Fruit fly (Drosophila melanogaster) whole organism, embryonic: ENCODE measurements around the gene tup.
A peak's percentile ranks its signal among the peaks of the same experiment; 100 is the strongest.

Source experiments
- Ada2b ChIP-seq: fragments of 200-800 bp; sonication (Bioruptor generic); IDR thresholded peaks from 2 replicates; pipeline ENCODE4 v1.3.6; 2022; ENCODE audit warnings: missing biosample characterization, missing genetic modification characterization
- Adf1 ChIP-seq: fragments of 200-800 bp; sonication (Bioruptor generic); IDR thresholded peaks from 2 replicates; pipeline ENCODE4 v1.3.6; 2022; ENCODE audit warnings: missing biosample characterization, missing genetic modification characterization
- CG11456 ChIP-seq: fragments of 200-800 bp; sonication (Bioruptor generic); IDR thresholded peaks from 3 replicates; pipeline ENCODE4 v1.3.6; 2022; ENCODE audit warnings: missing biosample characterization, missing genetic modification characterization
- CG11504 ChIP-seq: fragments of 200-800 bp; sonication (Bioruptor generic); optimal IDR thresholded peaks from 3 replicates; lab custom pipeline; 2019; ENCODE audit warnings: missing biosample characterization, mild to moderate bottlenecking, missing genetic modification characterization, moderate library complexity
- CG11723 ChIP-seq: fragments of 200-800 bp; sonication (Bioruptor generic); optimal IDR thresholded peaks from 2 replicates; lab custom pipeline; 2017; ENCODE audit warnings: missing biosample characterization, mild to moderate bottlenecking, missing genetic modification characterization
- CG12391 ChIP-seq: fragments of 200-800 bp; sonication (Bioruptor generic); optimal IDR thresholded peaks from 3 replicates; lab custom pipeline; 2018; ENCODE audit warnings: missing biosample characterization, mild to moderate bottlenecking, missing genetic modification characterization, moderate library complexity
- CG16863 ChIP-seq: fragments of 200-800 bp; sonication (Bioruptor generic); optimal IDR thresholded peaks from 3 replicates; lab custom pipeline; 2016; ENCODE audit warnings: missing biosample characterization, missing genetic modification characterization
- CG17186 ChIP-seq: fragments of 200-800 bp; sonication (Bioruptor generic); optimal IDR thresholded peaks from 3 replicates; lab custom pipeline; 2017; ENCODE audit warnings: missing biosample characterization, missing genetic modification reagents, missing genetic modification characterization
- CG17912 ChIP-seq: fragments of 200-800 bp; sonication (Bioruptor generic); optimal IDR thresholded peaks from 2 replicates; lab custom pipeline; 2018; ENCODE audit warnings: missing biosample characterization, mild to moderate bottlenecking, missing genetic modification characterization
- CG18262 ChIP-seq: fragments of 200-800 bp; optimal IDR thresholded peaks from 3 replicates; lab custom pipeline; 2019; ENCODE audit warnings: missing biosample characterization, mild to moderate bottlenecking, missing genetic modification characterization, moderate library complexity
- CG1832 ChIP-seq: fragments of 200-800 bp; sonication (Bioruptor generic); optimal IDR thresholded peaks from 2 replicates; lab custom pipeline; 2017; ENCODE audit warnings: missing biosample characterization, mild to moderate bottlenecking, missing genetic modification characterization, inconsistent platforms
- CG2889 ChIP-seq: fragments of 200-800 bp; sonication (Bioruptor generic); IDR thresholded peaks from 3 replicates; pipeline ENCODE4 v1.3.6; 2022; ENCODE audit warnings: missing biosample characterization, missing genetic modification characterization
- CG3407 ChIP-seq: fragments of 200-800 bp; sonication (Bioruptor generic); optimal IDR thresholded peaks from 2 replicates; lab custom pipeline; 2018; ENCODE audit warnings: missing biosample characterization, mild to moderate bottlenecking, missing genetic modification characterization
- CG3995 ChIP-seq: fragments of 200-800 bp; sonication (Bioruptor generic); optimal IDR thresholded peaks from 3 replicates; lab custom pipeline; 2016; ENCODE audit warnings: missing biosample characterization, missing genetic modification characterization
- CG4360 ChIP-seq: fragments of 200-800 bp; sonication (Bioruptor generic); IDR thresholded peaks from 2 replicates; pipeline ENCODE4 v1.3.6; 2022; ENCODE audit warnings: missing biosample characterization, missing genetic modification characterization
- CG6272 ChIP-seq: fragments of 200-800 bp; sonication (Bioruptor generic); IDR thresholded peaks from 2 replicates; pipeline ENCODE4 v1.3.6; 2022; ENCODE audit warnings: missing biosample characterization, missing genetic modification characterization
- CG6765 ChIP-seq: fragments of 200-800 bp; sonication (Bioruptor generic); optimal IDR thresholded peaks from 3 replicates; lab custom pipeline; 2017; ENCODE audit warnings: missing biosample characterization, mild to moderate bottlenecking, missing genetic modification characterization
- CG7786 ChIP-seq: fragments of 200-800 bp; sonication (Bioruptor generic); optimal IDR thresholded peaks from 2 replicates; lab custom pipeline; 2016; ENCODE audit warnings: missing biosample characterization, missing genetic modification characterization
- CG7987 ChIP-seq: fragments of 200-800 bp; sonication (Bioruptor generic); optimal IDR thresholded peaks from 2 replicates; lab custom pipeline; 2018; ENCODE audit warnings: missing biosample characterization, mild to moderate bottlenecking, missing genetic modification characterization, moderate library complexity
- ERR ChIP-seq: fragments of 200-800 bp; sonication (Bioruptor generic); optimal IDR thresholded peaks from 2 replicates; lab custom pipeline; 2016; ENCODE audit warnings: missing biosample characterization, missing genetic modification characterization
- Eip74EF ChIP-seq, 2 experiments: fragments of 200-800 bp in 1 of 2; fragments of >200 bp in 1 of 2; sonication (Bioruptor generic) in 1 of 2; optimal IDR thresholded peaks; 2 replicates each; lab custom pipeline; 2017 to 2019; ENCODE audit warnings: missing biosample characterization in 2 of 2, missing genetic modification characterization in 2 of 2, mild to moderate bottlenecking in 1 of 2, moderate library complexity in 1 of 2
- Hmx ChIP-seq: fragments of 200-800 bp; sonication (Bioruptor generic); optimal IDR thresholded peaks from 2 replicates; lab custom pipeline; 2016; ENCODE audit warnings: missing biosample characterization, missing genetic modification characterization
- Nf-YA ChIP-seq: fragments of 200-800 bp; sonication (Bioruptor generic); IDR thresholded peaks from 2 replicates; pipeline ENCODE4 v1.3.6; 2022; ENCODE audit warnings: missing biosample characterization, missing genetic modification characterization
- Opbp ChIP-seq: fragments of 200-800 bp; sonication (Bioruptor generic); IDR thresholded peaks from 3 replicates; pipeline ENCODE4 v1.3.6; 2022; ENCODE audit warnings: missing biosample characterization, missing genetic modification characterization; ENCODE audit not compliant: partially characterized antibody
- Pdp1 ChIP-seq, 2 experiments: fragments of 200-800 bp; sonication (Bioruptor generic); optimal IDR thresholded peaks; 3 replicates each; lab custom pipeline; 2016; ENCODE audit warnings: missing biosample characterization in 2 of 2, missing genetic modification characterization in 2 of 2, mild to moderate bottlenecking in 1 of 2, moderate library complexity in 1 of 2
- Poxn ChIP-seq: fragments of 200-800 bp; sonication (Bioruptor generic); IDR thresholded peaks from 2 replicates; pipeline ENCODE4 v1.3.6; 2022; ENCODE audit warnings: missing biosample characterization, missing genetic modification characterization
- Ptx1 ChIP-seq: fragments of 200-800 bp; sonication (Bioruptor generic); IDR thresholded peaks from 2 replicates; pipeline ENCODE4 v1.3.6; 2022; ENCODE audit warnings: missing biosample characterization, missing genetic modification characterization
- Rfx ChIP-seq: fragments of 200-800 bp; sonication (Bioruptor generic); IDR thresholded peaks from 2 replicates; pipeline ENCODE4 v1.3.6; 2022; ENCODE audit warnings: missing biosample characterization, missing genetic modification characterization
- Sox100B ChIP-seq: fragments of 200-800 bp; sonication (Bioruptor generic); optimal IDR thresholded peaks from 3 replicates; lab custom pipeline; 2018; ENCODE audit warnings: missing biosample characterization, mild to moderate bottlenecking, missing genetic modification characterization
- cato ChIP-seq: fragments of 200-800 bp; sonication (Bioruptor generic); optimal IDR thresholded peaks from 2 replicates; lab custom pipeline; 2016; ENCODE audit warnings: missing biosample characterization, missing genetic modification characterization, borderline replicate concordance
- caup ChIP-seq: fragments of 200-800 bp; sonication (Bioruptor generic); optimal IDR thresholded peaks from 3 replicates; lab custom pipeline; 2017; ENCODE audit warnings: missing biosample characterization, mild to moderate bottlenecking, missing genetic modification characterization, moderate library complexity; ENCODE audit not compliant: severe bottlenecking
- chm ChIP-seq: fragments of 200-800 bp; sonication (Bioruptor generic); IDR thresholded peaks from 2 replicates; pipeline ENCODE4 v1.3.6; 2022; ENCODE audit warnings: missing biosample characterization, missing genetic modification characterization
- corto ChIP-seq: fragments of 200-800 bp; sonication (Bioruptor generic); optimal IDR thresholded peaks from 2 replicates; lab custom pipeline; 2016; ENCODE audit warnings: missing biosample characterization, mild to moderate bottlenecking, missing genetic modification characterization, moderate library complexity
- exex ChIP-seq: fragments of 200-800 bp; sonication (Bioruptor generic); optimal IDR thresholded peaks from 4 replicates; lab custom pipeline; 2018; ENCODE audit warnings: missing biosample characterization, mild to moderate bottlenecking, missing genetic modification characterization, moderate library complexity
- ftz-f1 ChIP-seq: fragments of 200-800 bp; sonication (Bioruptor generic); optimal IDR thresholded peaks from 2 replicates; lab custom pipeline; 2016; ENCODE audit warnings: missing biosample characterization, missing genetic modification characterization
- h ChIP-seq: fragments of >200 bp; optimal IDR thresholded peaks from 2 replicates; lab custom pipeline; 2017
- kah ChIP-seq: fragments of 200-800 bp; sonication (Bioruptor generic); optimal IDR thresholded peaks from 2 replicates; lab custom pipeline; 2018; ENCODE audit warnings: missing biosample characterization, mild to moderate bottlenecking, missing genetic modification characterization
- kni ChIP-seq: fragments of 200-800 bp; sonication (Bioruptor generic); optimal IDR thresholded peaks from 3 replicates; lab custom pipeline; 2017; ENCODE audit warnings: mild to moderate bottlenecking, missing biosample characterization, missing genetic modification reagents, missing genetic modification characterization
- odd ChIP-seq: fragments of 200-800 bp; sonication (Bioruptor generic); optimal IDR thresholded peaks from 2 replicates; lab custom pipeline; 2017; ENCODE audit warnings: missing biosample characterization, mild to moderate bottlenecking, missing genetic modification characterization
- pum ChIP-seq: fragments of 200-800 bp; sonication (Bioruptor generic); optimal IDR thresholded peaks from 2 replicates; lab custom pipeline; 2016; ENCODE audit warnings: missing biosample characterization, missing genetic modification characterization
- scrt ChIP-seq: fragments of 200-800 bp; sonication (Bioruptor generic); optimal IDR thresholded peaks from 2 replicates; lab custom pipeline; 2018; ENCODE audit warnings: missing biosample characterization, mild to moderate bottlenecking, missing genetic modification characterization, moderate library complexity
- sd ChIP-seq: fragments of 200-800 bp; sonication (Bioruptor generic); optimal IDR thresholded peaks from 3 replicates; lab custom pipeline; 2018; ENCODE audit warnings: missing biosample characterization, mild to moderate bottlenecking, missing genetic modification characterization, moderate library complexity
- slp2 ChIP-seq: fragments of 200-800 bp; sonication (Bioruptor generic); optimal IDR thresholded peaks from 2 replicates; lab custom pipeline; 2016; ENCODE audit warnings: missing biosample characterization, missing genetic modification characterization
- sna ChIP-seq: fragments of 200-800 bp; sonication (Bioruptor generic); IDR thresholded peaks from 2 replicates; pipeline ENCODE4 v1.3.6; 2022; ENCODE audit warnings: missing biosample characterization, missing genetic modification characterization; ENCODE audit not compliant: partially characterized antibody
- sug ChIP-seq: fragments of 200-800 bp; optimal IDR thresholded peaks from 2 replicates; lab custom pipeline; 2019; ENCODE audit warnings: missing biosample characterization, mild to moderate bottlenecking, missing genetic modification characterization, moderate library complexity
- tap ChIP-seq: fragments of 200-800 bp; optimal IDR thresholded peaks from 3 replicates; lab custom pipeline; 2019; ENCODE audit warnings: missing biosample characterization, mild to moderate bottlenecking, missing genetic modification characterization, moderate library complexity
- ttk ChIP-seq: fragments of 200-800 bp; sonication (Bioruptor generic); IDR thresholded peaks from 2 replicates; pipeline ENCODE4 v2.1.2; 2022; ENCODE audit warnings: missing biosample characterization, missing genetic modification characterization
- vvl ChIP-seq: fragments of 200-800 bp; sonication (Bioruptor generic); IDR thresholded peaks from 2 replicates; pipeline ENCODE4 v1.3.6; 2022; ENCODE audit warnings: missing biosample characterization, missing genetic modification characterization
- zen2 ChIP-seq: fragments of 200-800 bp; sonication (Bioruptor generic); IDR thresholded peaks from 3 replicates; pipeline ENCODE4 v1.3.6; 2022; ENCODE audit warnings: missing biosample characterization, missing genetic modification characterization; ENCODE audit not compliant: partially characterized antibody

Gene tup

dm6 chr2L:18858661-18859532, 22.2 kb downstream of the tup start, which contains the start of the genes CG10602 and mRpL13 (continued):
- TF ChIP-seq Nf-YA: no peak
- peak; percentile 49 for TF ChIP-seq vvl (GFP tag; lab: Robert Waterston, UW)
- peak; percentile 43; the same call in 1 of the 3 replicates for TF ChIP-seq Opbp (GFP tag; lab: Robert Waterston, UW)
- no peak for TF ChIP-seq Ada2b (GFP tag; lab: Robert Waterston, UW)
- no peak for TF ChIP-seq Eip74EF (GFP tag; optimal IDR thresholded peaks at IDR 0.05; lab: Kevin White, UChicago)
- TF ChIP-seq CG11456 (GFP tag; lab: Robert Waterston, UW): no peak
- TF ChIP-seq pum (GFP tag; lab: Kevin White, UChicago): no peak
- TF ChIP-seq chm (GFP tag; lab: Robert Waterston, UW): no peak
- TF ChIP-seq exex (tag; lab: Kevin White, UChicago): no peak
- TF ChIP-seq CG3995 (GFP tag; lab: Kevin White, UChicago): no peak
- no peak for TF ChIP-seq scrt (GFP tag; lab: Kevin White, UChicago)
- TF ChIP-seq sug (tag; lab: Kevin White, UChicago): peak; percentile 47
- TF ChIP-seq zen2: no peak
- no peak for TF ChIP-seq CG18262 (tag; lab: Kevin White, UChicago)
- TF ChIP-seq ERR (GFP tag; lab: Kevin White, UChicago): peak; percentile 17
- TF ChIP-seq ftz-f1 (GFP tag; lab: Kevin White, UChicago): peak; percentile 2
- no peak for TF ChIP-seq CG17912 (GFP tag; lab: Kevin White, UChicago)
- peak; percentile 66 for TF ChIP-seq sd (tag; lab: Kevin White, UChicago)
- TF ChIP-seq kni (GFP tag; lab: Kevin White, UChicago): no peak
- TF ChIP-seq CG7987 (GFP tag; lab: Kevin White, UChicago): no peak
- peak; percentile 86 for TF ChIP-seq CG4360 (GFP tag; lab: Robert Waterston, UW)
- no peak for TF ChIP-seq odd (GFP tag; lab: Kevin White, UChicago)
- TF ChIP-seq CG16863 (GFP tag; lab: Kevin White, UChicago): no peak
- TF ChIP-seq Adf1: no peak
- no peak for TF ChIP-seq Hmx (GFP tag; lab: Kevin White, UChicago)
- no peak for TF ChIP-seq CG11723
- peak; percentile 9 for TF ChIP-seq CG7786 (GFP tag; lab: Kevin White, UChicago)
- no peak for TF ChIP-seq Sox100B (GFP tag; lab: Kevin White, UChicago)
- no peak for TF ChIP-seq Poxn (GFP tag; lab: Robert Waterston, UW)
- no peak for TF ChIP-seq cato (GFP tag; lab: Kevin White, UChicago)
- TF ChIP-seq Pdp1 (GFP tag; optimal IDR thresholded peaks at IDR 0.05; lab: Kevin White, UChicago): peak in 1 of 2 experiments; percentile 95
- peak; percentile 37; the same call in 1 of the 2 replicates for TF ChIP-seq Rfx (GFP tag; lab: Robert Waterston, UW)
- no peak for TF ChIP-seq sna (GFP tag; lab: Robert Waterston, UW)
- TF ChIP-seq CG17186 (GFP tag; lab: Kevin White, UChicago): no peak
- TF ChIP-seq CG6765: no peak
- peak; percentile 29 for TF ChIP-seq CG12391 (tag; lab: Kevin White, UChicago)
- TF ChIP-seq CG3407 (GFP tag; lab: Kevin White, UChicago): no peak
- no peak for TF ChIP-seq caup
- TF ChIP-seq CG1832 (GFP tag; lab: Kevin White, UChicago): no peak
- no peak for TF ChIP-seq tap
- no peak for TF ChIP-seq CG2889 (GFP tag; lab: Robert Waterston, UW)
- no peak for TF ChIP-seq Ptx1 (GFP tag; lab: Robert Waterston, UW)
- TF ChIP-seq CG6272 (GFP tag; lab: Robert Waterston, UW): no peak
- TF ChIP-seq slp2: no peak
- TF ChIP-seq ttk (GFP tag; lab: Robert Waterston, UW): no peak
- peak; percentile 61 for TF ChIP-seq CG11504 (tag; lab: Kevin White, UChicago)
- no peak for TF ChIP-seq h (lab: Kevin White, UChicago)
- no peak for TF ChIP-seq kah (GFP tag; lab: Kevin White, UChicago)
- no peak for TF ChIP-seq corto (GFP tag; lab: Kevin White, UChicago)
